Worm (Caenorhabditis elegans) whole organism, L4 larva: ENCODE results near the gene Y38E10A.3.

Experiments used
- F26F4.8 ChIP-seq: fragments of 200-800 bp; sonication (Bioruptor generic); conservative IDR thresholded peaks from 2 replicates; pipeline ENCODE4 v1.3.6; 2022; ENCODE audit warnings: missing genetic modification characterization, missing compliant biosample characterization
- Y105C5A.15 ChIP-seq: fragments of 200-800 bp; sonication (Bioruptor generic); IDR thresholded peaks from 2 replicates; pipeline ENCODE4 v1.3.6; 2022; ENCODE audit warnings: missing genetic modification characterization, missing compliant biosample characterization
- ZK546.5 ChIP-seq, 2 experiments: sonication (generic microtip); optimal IDR thresholded peaks; 2 replicates each; lab custom pipeline; 2017; ENCODE audit warnings: missing biosample characterization in 2 of 2, missing genetic modification characterization in 2 of 2
- aha-1 ChIP-seq: fragments of 150-350 bp; peaks from one replicate; lab custom pipeline; 2014; ENCODE audit warnings: missing biosample characterization, missing genetic modification characterization
- aly-2 ChIP-seq: sonication (generic microtip); optimal IDR thresholded peaks from 2 replicates; lab custom pipeline; 2018; ENCODE audit warnings: missing biosample characterization, missing genetic modification characterization
- ceh-20 ChIP-seq: fragments of 200-800 bp; sonication (Bioruptor generic); IDR thresholded peaks from 2 replicates; pipeline ENCODE4 v1.3.6; 2022; ENCODE audit warnings: missing genetic modification reagents, missing genetic modification characterization, missing compliant biosample characterization
- ceh-28 ChIP-seq: fragments of 150-350 bp; optimal IDR thresholded peaks from 2 replicates; lab custom pipeline; 2014; ENCODE audit warnings: missing biosample characterization, missing genetic modification reagents, missing genetic modification characterization
- ceh-62 ChIP-seq: sonication (generic microtip); optimal IDR thresholded peaks from 2 replicates; lab custom pipeline; 2017; ENCODE audit warnings: missing biosample characterization, missing genetic modification characterization
- cey-2 ChIP-seq: sonication (generic microtip); optimal IDR thresholded peaks from 3 replicates; lab custom pipeline; 2017; ENCODE audit warnings: missing genetic modification characterization, mild to moderate bottlenecking, missing compliant biosample characterization, antibody characterized with exemption, borderline replicate concordance; ENCODE audit not compliant: insufficient read depth
- dpl-1 ChIP-seq: fragments of 150-350 bp; optimal IDR thresholded peaks from 2 replicates; lab custom pipeline; 2014; ENCODE audit warnings: missing biosample characterization, missing genetic modification reagents, missing genetic modification characterization
- egl-27 ChIP-seq: sonication (generic microtip); optimal IDR thresholded peaks from 3 replicates; lab custom pipeline; 2017; ENCODE audit warnings: missing biosample characterization, missing genetic modification reagents, missing genetic modification characterization
- fkh-10 ChIP-seq: fragments of 150-350 bp; optimal IDR thresholded peaks from 2 replicates; lab custom pipeline; 2014; ENCODE audit warnings: missing biosample characterization, missing genetic modification reagents, missing genetic modification characterization
- gei-8 ChIP-seq: fragments of 200-800 bp; sonication (Bioruptor generic); optimal IDR thresholded peaks from 2 replicates; lab custom pipeline; 2018; ENCODE audit warnings: mild to moderate bottlenecking, missing genetic modification characterization, missing compliant biosample characterization
- lin-1 ChIP-seq: fragments of 200-800 bp; sonication (Bioruptor generic); IDR thresholded peaks from 2 replicates; pipeline ENCODE4 v1.3.6; 2022; ENCODE audit warnings: missing genetic modification reagents, missing genetic modification characterization, missing compliant biosample characterization
- lin-13 ChIP-seq: fragments of 150-350 bp; optimal IDR thresholded peaks from 2 replicates; lab custom pipeline; 2014; ENCODE audit warnings: missing biosample characterization, missing genetic modification reagents, missing genetic modification characterization
- lin-15B ChIP-seq: fragments of 150-350 bp; sonication (generic microtip); optimal IDR thresholded peaks from 3 replicates; lab custom pipeline; 2014; ENCODE audit warnings: missing biosample characterization, missing genetic modification characterization
- lin-29 ChIP-seq: fragments of 200-800 bp; sonication (Bioruptor generic); IDR thresholded peaks from 2 replicates; pipeline ENCODE4 v1.3.6; 2022; ENCODE audit warnings: missing genetic modification reagents, missing genetic modification characterization, missing compliant biosample characterization
- nhr-25 ChIP-seq: sonication (generic microtip); optimal IDR thresholded peaks from 2 replicates; lab custom pipeline; 2017; ENCODE audit warnings: missing genetic modification characterization, mild to moderate bottlenecking, missing compliant biosample characterization, antibody characterized with exemption, moderate library complexity, borderline replicate concordance; ENCODE audit not compliant: insufficient read depth
- nhr-28 ChIP-seq: fragments of 150-350 bp; optimal IDR thresholded peaks from 2 replicates; lab custom pipeline; 2014; ENCODE audit warnings: missing biosample characterization, missing genetic modification characterization
- nhr-41 ChIP-seq: fragments of 200-800 bp; sonication (Bioruptor generic); IDR thresholded peaks from 2 replicates; pipeline ENCODE4 v1.3.6; 2022; ENCODE audit warnings: missing genetic modification reagents, missing genetic modification characterization, missing compliant biosample characterization
- nhr-48 ChIP-seq: sonication (generic microtip); optimal IDR thresholded peaks from 2 replicates; lab custom pipeline; 2016; ENCODE audit warnings: mild to moderate bottlenecking, missing genetic modification characterization, missing compliant biosample characterization
- pha-4 ChIP-seq, 2 experiments: fragments of 150-350 bp in 1 of 2; fragments of 200-800 bp in 1 of 2; sonication (Bioruptor generic) in 1 of 2; IDR thresholded peaks in 1 of 2; optimal IDR thresholded peaks in 1 of 2; 2 replicates each; pipeline versions ENCODE4 v1.3.6 to Lab custom; 2014 to 2022; ENCODE audit warnings: missing genetic modification characterization in 2 of 2, missing genetic modification reagents in 2 of 2, missing biosample characterization in 1 of 2, missing compliant biosample characterization in 1 of 2
- saeg-2 ChIP-seq: fragments of 200-800 bp; sonication (Bioruptor generic); IDR thresholded peaks from 2 replicates; pipeline ENCODE4 v1.3.6; 2022; ENCODE audit warnings: missing genetic modification reagents, missing genetic modification characterization, missing compliant biosample characterization
- sdz-12 ChIP-seq: fragments of 200-800 bp; sonication (Bioruptor generic); optimal IDR thresholded peaks from 2 replicates; lab custom pipeline; 2018; ENCODE audit warnings: mild to moderate bottlenecking, missing genetic modification characterization, missing compliant biosample characterization
- spr-1 ChIP-seq: sonication (generic microtip); optimal IDR thresholded peaks from 2 replicates; lab custom pipeline; 2016; ENCODE audit warnings: mild to moderate bottlenecking, missing genetic modification characterization, missing compliant biosample characterization
- tra-1 ChIP-seq: fragments of 200-800 bp; sonication (Bioruptor generic); IDR thresholded peaks from 2 replicates; pipeline ENCODE4 v1.3.6; 2022; ENCODE audit warnings: missing genetic modification reagents, missing genetic modification characterization, missing compliant biosample characterization
- unc-62 ChIP-seq, 3 experiments: fragments of 150-350 bp in 1 of 3; sonication (generic microtip); optimal IDR thresholded peaks in 2 of 3; peaks in 1 of 3; 1 replicate in 1 of 3; 2 replicates in 2 of 3; lab custom pipeline; 2014 to 2017; ENCODE audit warnings: missing biosample characterization in 3 of 3, missing genetic modification characterization in 3 of 3, missing genetic modification reagents in 3 of 3, missing genotype in 1 of 3
- zag-1 ChIP-seq: fragments of 150-350 bp; optimal IDR thresholded peaks from 2 replicates; lab custom pipeline; 2014; ENCODE audit warnings: missing biosample characterization, missing genetic modification characterization
- zfp-2 ChIP-seq: sonication (generic microtip); optimal IDR thresholded peaks from 2 replicates; lab custom pipeline; 2016; ENCODE audit warnings: mild to moderate bottlenecking, missing genetic modification characterization, missing compliant biosample characterization
- zfp-3 ChIP-seq: fragments of 200-800 bp; sonication (Bioruptor generic); conservative IDR thresholded peaks from 2 replicates; pipeline ENCODE4 v1.3.6; 2022; ENCODE audit warnings: missing genetic modification reagents, missing genetic modification characterization, missing compliant biosample characterization
- ztf-7 ChIP-seq: fragments of 150-350 bp; optimal IDR thresholded peaks from 2 replicates; lab custom pipeline; 2014; ENCODE audit warnings: missing biosample characterization, missing genetic modification characterization

Y38E10A.3 gene

ce11 chrII:12565851-12566250, 8.7 kb downstream of the Y38E10A.3 start, which contains the start of gene F49C5.7:
Gene F49C5.7, plus strand, starts transcription at chrII:12566151.
- TF ChIP-seq spr-1: no peak
- no peak for TF ChIP-seq Y105C5A.15 (GFP tag; lab: Robert Waterston, UW)
- no peak for TF ChIP-seq aly-2 (tag; lab: Kevin White, UChicago)
- no peak for TF ChIP-seq ceh-28
- no peak for TF ChIP-seq zag-1 (tag; lab: Kevin White, UChicago)
- TF ChIP-seq lin-1 (GFP tag; lab: Robert Waterston, UW): no peak
- no peak for TF ChIP-seq ztf-7 (tag; lab: Kevin White, UChicago)
- TF ChIP-seq zfp-3 (GFP tag; lab: Robert Waterston, UW): no peak
- TF ChIP-seq lin-13 (GFP tag; lab: Kevin White, UChicago): no peak
- no peak for TF ChIP-seq lin-15B (tag; lab: Kevin White, UChicago)
- TF ChIP-seq, all 104 proteins: peak for 0

ce11 chrII:12560210-12560609, 14.4 kb downstream of the Y38E10A.3 start, which contains the start of gene F49C5.12:
Gene F49C5.12, minus strand, starts transcription at chrII:12560310.
- TF ChIP-seq ZK546.5 (tag; optimal IDR thresholded peaks at IDR 0.05; lab: Kevin White, UChicago): no peak

- no peak for TF ChIP-seq dpl-1 (GFP tag; lab: Kevin White, UChicago)
- no peak for TF ChIP-seq lin-29 (GFP tag; lab: Robert Waterston, UW)
- peak in 1 of 2 experiments; percentile 89 for TF ChIP-seq unc-62 (GFP tag; optimal IDR thresholded peaks at IDR 0.05 in 1 of 2; lab: Kevin White, UChicago)
- no peak for TF ChIP-seq unc-62 (tag; optimal IDR thresholded peaks at IDR 0.05; lab: Kevin White, UChicago)
- no peak for TF ChIP-seq ceh-62 (tag; lab: Kevin White, UChicago)
- no peak for TF ChIP-seq zfp-2 (tag; lab: Kevin White, UChicago)
- no peak for TF ChIP-seq nhr-48
- TF ChIP-seq nhr-41 (GFP tag; lab: Robert Waterston, UW): no peak
These were observed 19.0 kb downstream of the Y38E10A.3 start, which contains the start of gene F49C5.11 for ce11 chrII:12555579-12555978. Gene F49C5.11, plus strand, starts transcription at chrII:12555879.

- TF ChIP-seq F26F4.8 (GFP tag; lab: Robert Waterston, UW) (no peak), aha-1 (tag; lab: Kevin White, UChicago) (peak; percentile 55)
These were observed 23.6 kb downstream of the Y38E10A.3 start for ce11 chrII:12550940-12551339.

ce11 chrII:12549613-12550012, 25.0 kb downstream of the Y38E10A.3 start:
- TF ChIP-seq unc-62 (GFP tag; optimal IDR thresholded peaks at IDR 0.05 in 1 of 2; lab: Kevin White, UChicago) (peak in 1 of 2 experiments; percentile 80), unc-62 (tag; optimal IDR thresholded peaks at IDR 0.05; lab: Kevin White, UChicago) (no peak), ceh-20 (GFP tag; lab: Robert Waterston, UW) (no peak), pha-4 (GFP tag; IDR thresholded peaks at IDR 0.05; lab: Robert Waterston, UW) (no peak), pha-4 (tag; optimal IDR thresholded peaks at IDR 0.05; lab: Kevin White, UChicago) (no peak), aha-1 (tag; lab: Kevin White, UChicago) (peak; percentile 78), sdz-12 (no peak), saeg-2 (GFP tag; lab: Robert Waterston, UW) (no peak), fkh-10 (GFP tag; lab: Kevin White, UChicago) (no peak), tra-1 (GFP tag; lab: Robert Waterston, UW) (0 out of 2 replicates have a peak, but pooled peaks have one; percentile 24), cey-2 (tag; lab: Kevin White, UChicago) (peak; percentile 16), egl-27 (tag; lab: Kevin White, UChicago) (no peak), gei-8 (no peak), nhr-28 (tag; lab: Kevin White, UChicago) (peak; percentile 47), nhr-25 (no peak)
